Worm (Caenorhabditis elegans) whole organism, midembryonic: Measurements from ENCODE around the gene Y75B8A.24.

Experiments
- T22C8.4 ChIP-seq: fragments of 200-800 bp; sonication (Bioruptor generic); IDR thresholded peaks from 2 replicates; pipeline ENCODE4 v1.3.6; 2022; ENCODE audit warnings: missing genetic modification characterization, missing compliant biosample characterization
- ref-1 ChIP-seq: fragments of 200-800 bp; sonication (Bioruptor generic); conservative IDR thresholded peaks from 2 replicates; pipeline ENCODE4 v1.3.6; 2022; ENCODE audit warnings: missing genetic modification reagents, missing genetic modification characterization, missing compliant biosample characterization

DNA sequence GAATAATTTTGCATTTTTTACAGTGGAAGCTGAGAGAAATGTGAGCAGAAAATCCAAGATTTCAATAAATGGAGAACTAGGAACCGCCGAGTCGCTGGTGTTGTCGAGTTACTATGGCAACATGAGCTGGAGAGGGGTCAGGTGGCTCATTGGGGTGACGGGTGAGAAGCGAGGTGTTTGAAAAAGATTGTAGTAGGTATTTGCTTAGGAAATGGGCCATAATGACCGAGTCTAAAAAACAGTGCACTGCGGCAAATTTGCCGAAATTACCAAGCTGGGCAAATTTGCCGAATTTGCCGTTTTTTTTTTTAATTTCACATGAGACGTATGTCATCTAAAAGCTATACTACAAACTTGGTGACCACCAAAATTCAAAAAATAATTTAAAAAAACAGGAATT lies 71.1 kb downstream of the Y75B8A.24 start, which contains the start of gene osm-12:
- no peak for TF ChIP-seq T22C8.4 (GFP tag; lab: Robert Waterston, UW)
- TF ChIP-seq ref-1 (GFP tag; lab: Robert Waterston, UW) = no peak
